Worm (Caenorhabditis elegans): ENCODE measurements around the gene ZK370.4.

The ZK370.4 gene

ce11 chrIII:8700289-8700957, 30.8 kb downstream of the ZK370.4 start, which contains the start of the genes sdz-1 and vps-33.1 (continued):
- TF ChIP-seq ceh-63 (GFP tag; optimal IDR thresholded peaks at IDR 0.05) (no peak), egl-13 (tag; optimal IDR thresholded peaks at IDR 0.05) (peak; percentile 14), nhr-28 (tag; optimal IDR thresholded peaks at IDR 0.05) (no peak), snpc-4 (tag; optimal IDR thresholded peaks at IDR 0.05) (peak; percentile 42), mdl-1 (tag; optimal IDR thresholded peaks at IDR 0.05) (peak in 1 of 2 experiments; percentile 58), lin-35 (GFP tag; optimal IDR thresholded peaks at IDR 0.05) (peak; percentile 91 to 94), tbx-2 (tag; optimal IDR thresholded peaks at IDR 0.05) (peak; percentile 55), vab-15 (tag; optimal IDR thresholded peaks at IDR 0.05) (no peak), ceh-8 (GFP tag; optimal IDR thresholded peaks at IDR 0.05) (no peak), jun-1 (tag; optimal IDR thresholded peaks at IDR 0.05) (no peak), egl-27 (tag; optimal IDR thresholded peaks at IDR 0.05) (no peak), lir-3 (tag; optimal IDR thresholded peaks at IDR 0.05; ENCODE audit: poor library complexity) (peak; percentile 74), zag-1 (tag; optimal IDR thresholded peaks at IDR 0.05) (no peak), nhr-77 (tag; optimal IDR thresholded peaks at IDR 0.05) (peak; percentile 3), pqm-1 (tag; optimal IDR thresholded peaks at IDR 0.05) (no peak), nhr-76 (tag; optimal IDR thresholded peaks at IDR 0.05) (no peak), aly-2 (tag; optimal IDR thresholded peaks at IDR 0.05) (no peak), nhr-20 (tag; optimal IDR thresholded peaks at IDR 0.05) (peak; percentile 34), hlh-17 (GFP tag; optimal IDR thresholded peaks at IDR 0.05; ENCODE audit: borderline replicate concordance) (no peak), dsc-1 (tag; optimal IDR thresholded peaks at IDR 0.05) (peak; percentile 9), nhr-71 (tag; optimal IDR thresholded peaks at IDR 0.05) (peak; percentile 61), efl-1 (optimal IDR thresholded peaks at IDR 0.05) (peak; percentile 73 to 89), efl-1 (GFP tag; optimal IDR thresholded peaks at IDR 0.05 in 1 of 2) (peak; percentile 90 to 98), nhr-47 (tag; optimal IDR thresholded peaks at IDR 0.05) (peak; percentile 59), dpl-1 (GFP tag; optimal IDR thresholded peaks at IDR 0.05) (peak; percentile 73 to 89 (median 83)), lin-14 (GFP tag; optimal IDR thresholded peaks at IDR 0.05) (peak; percentile 49), sox-4 (tag; optimal IDR thresholded peaks at IDR 0.05) (no peak), fos-1 (tag; optimal IDR thresholded peaks at IDR 0.05) (no peak), lin-15B (tag; optimal IDR thresholded peaks at IDR 0.05) (peak; percentile 44), skn-1 (tag; optimal IDR thresholded peaks at IDR 0.05) (peak; percentile 66), lsy-2 (tag; optimal IDR thresholded peaks at IDR 0.05) (peak; percentile 42 to 86), nhr-85 (tag) (peak; percentile 63), unc-62 (GFP tag; optimal IDR thresholded peaks at IDR 0.05) (no peak), irx-1 (tag; optimal IDR thresholded peaks at IDR 0.05) (no peak), nhr-90 (tag; optimal IDR thresholded peaks at IDR 0.05; ENCODE audit: poor library complexity) (peak; percentile 46), rnt-1 (tag; optimal IDR thresholded peaks at IDR 0.05) (peak; percentile 91)

ce11 chrIII:8697268-8697907, 33.8 kb downstream of the ZK370.4 start:
- TF ChIP-seq nhr-19 (GFP tag; conservative IDR thresholded peaks at IDR 0.05), result no peak
- no peak for TF ChIP-seq grh-1 (GFP tag; IDR thresholded peaks at IDR 0.05)
- no peak for TF ChIP-seq nhr-20 (tag; optimal IDR thresholded peaks at IDR 0.05)

ce11 chrIII:8696680-8697079, 34.5 kb downstream of the ZK370.4 start:
- TF ChIP-seq egl-27 (tag; optimal IDR thresholded peaks at IDR 0.05) (no peak), sup-37 (GFP tag; optimal IDR thresholded peaks at IDR 0.05) (no peak), ceh-63 (GFP tag; optimal IDR thresholded peaks at IDR 0.05) (no peak), nhr-11 (tag; optimal IDR thresholded peaks at IDR 0.05) (no peak), lin-39 (tag; optimal IDR thresholded peaks at IDR 0.05) (no peak), unc-62 (GFP tag; optimal IDR thresholded peaks at IDR 0.05) (no peak), aly-2 (tag; optimal IDR thresholded peaks at IDR 0.05) (no peak), lsy-2 (tag; optimal IDR thresholded peaks at IDR 0.05) (peak in 1 of 2 experiments; percentile 49), ztf-11 (tag; optimal IDR thresholded peaks at IDR 0.05) (no peak), pax-3 (tag; optimal IDR thresholded peaks at IDR 0.05) (no peak), unc-98 (GFP tag; IDR thresholded peaks at IDR 0.05) (no peak), unc-86 (tag; optimal IDR thresholded peaks at IDR 0.05) (no peak), mdl-1 (tag; optimal IDR thresholded peaks at IDR 0.05) (no peak), mep-1 (tag; optimal IDR thresholded peaks at IDR 0.05) (peak; percentile 14), ceh-90 (tag; optimal IDR thresholded peaks at IDR 0.05) (no peak), ces-1 (GFP tag; optimal IDR thresholded peaks at IDR 0.05) (no peak), tlp-1 (tag; optimal IDR thresholded peaks at IDR 0.05) (no peak), rnt-1 (tag; optimal IDR thresholded peaks at IDR 0.05) (peak; percentile 13)

Data from whole organism, L1 larva.